Worm (Caenorhabditis elegans) whole organism, L2 larva: ENCODE results near the gene dvc-1.

Experiments used
- Y55F3AM.14 ChIP-seq: fragments of 200-800 bp; sonication (Bioruptor generic); optimal IDR thresholded peaks from 2 replicates; lab custom pipeline; 2018; ENCODE audit warnings: mild to moderate bottlenecking, missing genetic modification characterization, missing compliant biosample characterization
- ZK546.5 ChIP-seq: sonication (generic microtip); optimal IDR thresholded peaks from 2 replicates; lab custom pipeline; 2017; ENCODE audit warnings: missing biosample characterization, missing genetic modification characterization
- alr-1 ChIP-seq: fragments of 150-350 bp; optimal IDR thresholded peaks from 2 replicates; lab custom pipeline; 2014; ENCODE audit warnings: missing biosample characterization, missing genetic modification characterization
- ceh-82 ChIP-seq: fragments of 150-350 bp; optimal IDR thresholded peaks from 2 replicates; lab custom pipeline; 2014; ENCODE audit warnings: missing biosample characterization, missing genetic modification characterization
- dmd-4 ChIP-seq: sonication (generic microtip); optimal IDR thresholded peaks from 2 replicates; lab custom pipeline; 2017; ENCODE audit warnings: missing biosample characterization, missing genetic modification characterization
- egl-27 ChIP-seq: sonication (generic microtip); optimal IDR thresholded peaks from 3 replicates; lab custom pipeline; 2017; ENCODE audit warnings: missing biosample characterization, missing genetic modification reagents, missing genetic modification characterization
- elt-3 ChIP-seq: sonication (generic microtip); optimal IDR thresholded peaks from 2 replicates; lab custom pipeline; 2017; ENCODE audit warnings: missing biosample characterization, missing genetic modification characterization
- lin-13 ChIP-seq: fragments of 150-350 bp; optimal IDR thresholded peaks from 2 replicates; lab custom pipeline; 2014; ENCODE audit warnings: missing biosample characterization, missing genetic modification reagents, missing genetic modification characterization
- mdl-1 ChIP-seq, 2 experiments: fragments of 150-350 bp in 1 of 2; sonication (generic microtip) in 1 of 2; optimal IDR thresholded peaks; 2 replicates each; lab custom pipeline; 2017; ENCODE audit warnings: missing biosample characterization in 2 of 2, missing genetic modification characterization in 2 of 2
- nhr-12 ChIP-seq: fragments of 150-350 bp; optimal IDR thresholded peaks from 2 replicates; lab custom pipeline; 2014; ENCODE audit warnings: missing biosample characterization, missing genetic modification characterization
- unc-39 ChIP-seq: fragments of 150-350 bp; optimal IDR thresholded peaks from 2 replicates; lab custom pipeline; 2014; ENCODE audit warnings: missing biosample characterization, missing genetic modification characterization
- zag-1 ChIP-seq: fragments of 150-350 bp; optimal IDR thresholded peaks from 2 replicates; lab custom pipeline; 2014; ENCODE audit warnings: missing biosample characterization, missing genetic modification characterization
- ztf-1 ChIP-seq: fragments of 200-800 bp; sonication (Bioruptor generic); conservative IDR thresholded peaks from 2 replicates; pipeline ENCODE4 v1.3.6; 2022; ENCODE audit warnings: missing genetic modification characterization, missing compliant biosample characterization
- ztf-4 ChIP-seq: fragments of 150-350 bp; optimal IDR thresholded peaks from 2 replicates; lab custom pipeline; 2014; ENCODE audit warnings: missing biosample characterization, missing genetic modification characterization

DNA sequence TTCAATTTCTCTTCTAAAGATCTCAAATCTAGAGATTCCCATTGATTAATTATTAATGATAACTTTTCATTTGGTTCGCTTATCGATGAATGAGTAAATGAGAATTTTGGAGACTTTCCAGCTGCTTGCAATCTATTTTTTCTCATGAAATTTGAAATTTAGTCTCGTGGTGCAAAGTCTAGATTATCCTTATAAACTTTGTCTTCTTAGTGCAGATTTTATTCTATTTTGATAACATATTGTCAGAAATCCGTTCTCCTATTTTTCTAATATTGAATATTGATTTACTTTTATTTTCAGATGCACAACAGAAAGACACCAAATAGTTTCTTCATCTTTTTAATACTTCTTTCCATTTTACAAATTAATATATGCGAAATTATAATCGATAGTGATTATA lies 48.1 kb downstream of the dvc-1 start, which contains the start of gene lgc-49:
- no peak for TF ChIP-seq elt-3 (tag; lab: Kevin White, UChicago)
- TF ChIP-seq alr-1 (tag; lab: Kevin White, UChicago), result no peak
- no peak for TF ChIP-seq unc-39 (tag; lab: Kevin White, UChicago)
- no peak for TF ChIP-seq mdl-1 (tag; optimal IDR thresholded peaks at IDR 0.05; lab: Kevin White, UChicago)
- no peak for TF ChIP-seq zag-1 (tag; lab: Kevin White, UChicago)
- no peak for TF ChIP-seq ZK546.5 (tag; lab: Kevin White, UChicago)
- TF ChIP-seq ceh-82 (tag; lab: Kevin White, UChicago), result no peak
- TF ChIP-seq egl-27 (tag; lab: Kevin White, UChicago), result no peak
- TF ChIP-seq ztf-4 (tag; lab: Kevin White, UChicago), result no peak
- TF ChIP-seq Y55F3AM.14, result no peak
- no peak for TF ChIP-seq lin-13 (GFP tag; lab: Kevin White, UChicago)
- no peak for TF ChIP-seq ztf-1 (GFP tag; lab: Robert Waterston, UW)
- TF ChIP-seq nhr-12 (tag; lab: Kevin White, UChicago), result no peak
- TF ChIP-seq dmd-4 (tag; lab: Kevin White, UChicago), result no peak
